Fruit fly (Drosophila melanogaster) whole organism, pupa: ENCODE results near the gene CG31274.

ENCODE experiments used
- CG8159 ChIP-seq: fragments of 200-800 bp; sonication (Bioruptor generic); optimal IDR thresholded peaks from 3 replicates; lab custom pipeline; 2018; ENCODE audit warnings: missing biosample characterization, mild to moderate bottlenecking, missing genetic modification characterization, moderate library complexity
- CG8301 ChIP-seq: fragments of 200-800 bp; sonication (Bioruptor generic); optimal IDR thresholded peaks from 2 replicates; lab custom pipeline; 2018; ENCODE audit warnings: missing biosample characterization, mild to moderate bottlenecking, missing genetic modification characterization
- Pif1A ChIP-seq: fragments of 200-800 bp; sonication (Bioruptor generic); optimal IDR thresholded peaks from 3 replicates; lab custom pipeline; 2016; ENCODE audit warnings: missing biosample characterization, missing genetic modification characterization
- Pif1B ChIP-seq: fragments of 200-800 bp; sonication (Bioruptor generic); optimal IDR thresholded peaks from 3 replicates; lab custom pipeline; 2016; ENCODE audit warnings: missing biosample characterization, missing genetic modification characterization
- fd96Ca ChIP-seq: fragments of 200-800 bp; sonication (Bioruptor generic); IDR thresholded peaks from 3 replicates; pipeline ENCODE4 v1.3.6; 2022; ENCODE audit warnings: missing biosample characterization, missing genetic modification characterization

dm6 chr3R:16944267-16944666 lies 48.5 kb upstream of the CG31274 start:
- TF ChIP-seq Pif1B (no peak), CG8159 (tag; lab: Kevin White, UChicago) (no peak), CG8301 (tag; lab: Kevin White, UChicago) (no peak), Pif1A (GFP tag; lab: Kevin White, UChicago) (no peak), fd96Ca (GFP tag; lab: Robert Waterston, UW) (no peak)
